4 worm cellular contexts compared by ENCODE assay signal in genomic region chrII:288705-289205, ce11.
TF ChIP-seq lines count a peak whose summit lies in the region.

TSS of gene mrpl-41 (plus strand) at chrII:288939.

TF ChIP-seq in whole organism, L2 larva, 48 proteins besides CTCF, POLR2A, EP300 and RAD21:
- TF ChIP-seq Y55F3AM.14 (GFP tag; optimal IDR thresholded peaks at IDR 0.05; lab: Kevin White, UChicago) (peak; percentile 12), nhr-10 (tag; optimal IDR thresholded peaks at IDR 0.05; lab: Kevin White, UChicago) (no peak)

TF ChIP-seq in whole organism, L3 larva, 47 proteins besides CTCF, POLR2A, EP300 and RAD21:
- TF ChIP-seq lsy-12 (tag; optimal IDR thresholded peaks at IDR 0.05; lab: Kevin White, UChicago), result peak; percentile 7
- peak; percentile 48 for TF ChIP-seq nhr-43 (tag; optimal IDR thresholded peaks at IDR 0.05; lab: Kevin White, UChicago; ENCODE audit: poor library complexity, severe bottlenecking)
- TF ChIP-seq fkh-10 (GFP tag; optimal IDR thresholded peaks at IDR 0.05; lab: Kevin White, UChicago), result no peak
- TF ChIP-seq ama-1 (optimal IDR thresholded peaks at IDR 0.05; lab: Kevin White, UChicago), result peak; percentile 17
- peak; percentile 4 for TF ChIP-seq elt-2 (tag; optimal IDR thresholded peaks at IDR 0.05; lab: Kevin White, UChicago)
TF ChIP-seq in whole organism, L3 larva: peak in this region for 4.

TF ChIP-seq in whole organism, L4 larva, 104 proteins besides CTCF, POLR2A, EP300 and RAD21:
- no peak for TF ChIP-seq R02D3.7 (tag; optimal IDR thresholded peaks at IDR 0.05; lab: Kevin White, UChicago)
- no peak for TF ChIP-seq madf-5 (GFP tag; IDR thresholded peaks at IDR 0.05; lab: Robert Waterston, UW)
- peak; percentile 61; the same call in 1 of the 2 replicates for TF ChIP-seq nhr-42 (GFP tag; IDR thresholded peaks at IDR 0.05; lab: Robert Waterston, UW)
- 0 out of 2 replicates have a peak, but pooled peaks have one; percentile 14 for TF ChIP-seq snpc-1.2 (GFP tag; IDR thresholded peaks at IDR 0.05; lab: Robert Waterston, UW)
- TF ChIP-seq sdz-12 (GFP tag; optimal IDR thresholded peaks at IDR 0.05; lab: Kevin White, UChicago), result peak; percentile 23
- TF ChIP-seq lin-15B (tag; optimal IDR thresholded peaks at IDR 0.05; lab: Kevin White, UChicago), result no peak
- no peak for TF ChIP-seq nhr-237 (tag; optimal IDR thresholded peaks at IDR 0.05; lab: Kevin White, UChicago)
- no peak for TF ChIP-seq Y105C5A.15 (GFP tag; IDR thresholded peaks at IDR 0.05; lab: Robert Waterston, UW)
- TF ChIP-seq egl-43 (GFP tag; IDR thresholded peaks at IDR 0.05; lab: Robert Waterston, UW), result no peak
- TF ChIP-seq lim-7 (GFP tag; IDR thresholded peaks at IDR 0.05; lab: Robert Waterston, UW), result no peak
- no peak for TF ChIP-seq ceh-62 (tag; optimal IDR thresholded peaks at IDR 0.05; lab: Kevin White, UChicago)
- TF ChIP-seq T26A8.4 (GFP tag; IDR thresholded peaks at IDR 0.05; lab: Robert Waterston, UW), result peak; percentile 46; the same call in 1 of the 2 replicates
- no peak for TF ChIP-seq F10B5.3 (tag; optimal IDR thresholded peaks at IDR 0.05; lab: Kevin White, UChicago)

TF ChIP-seq in whole organism, young adult, 124 proteins besides CTCF, POLR2A, EP300 and RAD21:
- TF ChIP-seq zfh-2 (GFP tag; conservative IDR thresholded peaks at IDR 0.05; lab: Robert Waterston, UW) (no peak), C17E4.6 (GFP tag; IDR thresholded peaks at IDR 0.05; lab: Robert Waterston, UW) (no peak), die-1 (tag; optimal IDR thresholded peaks at IDR 0.05; lab: Kevin White, UChicago) (no peak), bed-1 (GFP tag; IDR thresholded peaks at IDR 0.05; lab: Robert Waterston, UW) (no peak), athp-1 (tag; optimal IDR thresholded peaks at IDR 0.05; lab: Kevin White, UChicago) (peak; percentile 11), fkh-3 (tag; optimal IDR thresholded peaks at IDR 0.05; lab: Kevin White, UChicago) (no peak), nhr-179 (tag; optimal IDR thresholded peaks at IDR 0.05; lab: Kevin White, UChicago) (no peak), pha-4 (tag; optimal IDR thresholded peaks at IDR 0.05; lab: Kevin White, UChicago) (no peak), atf-7 (tag; optimal IDR thresholded peaks at IDR 0.05; lab: Kevin White, UChicago) (no peak), unc-130 (GFP tag; optimal IDR thresholded peaks at IDR 0.05; lab: Kevin White, UChicago) (no peak), tbx-9 (tag; optimal IDR thresholded peaks at IDR 0.05; lab: Kevin White, UChicago; ENCODE audit: borderline replicate concordance) (no peak), mes-4 (tag; optimal IDR thresholded peaks at IDR 0.05; lab: Kevin White, UChicago) (no peak), efl-1 (GFP tag; optimal IDR thresholded peaks at IDR 0.05; lab: Kevin White, UChicago) (no peak), snpc-3.4 (tag; optimal IDR thresholded peaks at IDR 0.05; lab: Kevin White, UChicago) (no peak), ztf-6 (GFP tag; IDR thresholded peaks at IDR 0.05; lab: Robert Waterston, UW) (no peak), let-607 (tag; optimal IDR thresholded peaks at IDR 0.05; lab: Kevin White, UChicago) (no peak), gei-17 (GFP tag; optimal IDR thresholded peaks at IDR 0.05; lab: Kevin White, UChicago) (no peak), B0261.1 (tag; optimal IDR thresholded peaks at IDR 0.05; lab: Kevin White, UChicago) (no peak), hlh-26 (GFP tag; conservative IDR thresholded peaks at IDR 0.05; lab: Robert Waterston, UW) (no peak), ceh-40 (GFP tag; IDR thresholded peaks at IDR 0.05; lab: Robert Waterston, UW) (no peak), akir-1 (GFP tag; optimal IDR thresholded peaks at IDR 0.05; lab: Kevin White, UChicago) (no peak), dpl-1 (GFP tag; optimal IDR thresholded peaks at IDR 0.05; lab: Kevin White, UChicago) (no peak), ceh-27 (GFP tag; optimal IDR thresholded peaks at IDR 0.05; lab: Kevin White, UChicago) (no peak), sea-2 (GFP tag; IDR thresholded peaks at IDR 0.05; lab: Robert Waterston, UW) (no peak), ztf-28 (GFP tag; IDR thresholded peaks at IDR 0.05; lab: Robert Waterston, UW) (no peak), cebp-1 (GFP tag; IDR thresholded peaks at IDR 0.05; lab: Robert Waterston, UW) (no peak), cebp-1 (tag; optimal IDR thresholded peaks at IDR 0.05; lab: Kevin White, UChicago) (peak; percentile 28), ztf-25 (GFP tag; IDR thresholded peaks at IDR 0.05; lab: Robert Waterston, UW) (no peak), madf-3 (GFP tag; IDR thresholded peaks at IDR 0.05; lab: Robert Waterston, UW) (no peak), ceh-58 (GFP tag; IDR thresholded peaks at IDR 0.05; lab: Robert Waterston, UW) (no peak), egl-18 (GFP tag; IDR thresholded peaks at IDR 0.05; lab: Robert Waterston, UW) (no peak), B0035.1 (tag; optimal IDR thresholded peaks at IDR 0.05; lab: Kevin White, UChicago) (no peak), F55B11.4 (tag; optimal IDR thresholded peaks at IDR 0.05; lab: Kevin White, UChicago; ENCODE audit: borderline replicate concordance, insufficient read depth) (no peak), ekl-4 (GFP tag; IDR thresholded peaks at IDR 0.05; lab: Robert Waterston, UW) (peak; percentile 53; the same call in 1 of the 2 replicates), hsf-1 (GFP tag; IDR thresholded peaks at IDR 0.05; lab: Robert Waterston, UW) (no peak), ama-1 (optimal IDR thresholded peaks at IDR 0.05; lab: Kevin White, UChicago) (no peak), ama-1 (GFP tag; optimal IDR thresholded peaks at IDR 0.05; lab: Kevin White, UChicago) (no peak), B0019.2 (GFP tag; conservative IDR thresholded peaks at IDR 0.05; lab: Robert Waterston, UW) (no peak), F10E7.11 (tag; optimal IDR thresholded peaks at IDR 0.05; lab: Kevin White, UChicago) (peak; percentile 38), lsl-1 (GFP tag; optimal IDR thresholded peaks at IDR 0.05; lab: Kevin White, UChicago) (no peak), nfya-2 (GFP tag; IDR thresholded peaks at IDR 0.05; lab: Robert Waterston, UW) (no peak), lin-54 (GFP tag; optimal IDR thresholded peaks at IDR 0.05; lab: Kevin White, UChicago) (no peak), dpff-1 (tag; optimal IDR thresholded peaks at IDR 0.05; lab: Kevin White, UChicago) (no peak), mxl-1 (tag; optimal IDR thresholded peaks at IDR 0.05; lab: Kevin White, UChicago) (no peak), F57C9.4 (tag; optimal IDR thresholded peaks at IDR 0.05; lab: Kevin White, UChicago) (peak; percentile 3), egl-44 (GFP tag; IDR thresholded peaks at IDR 0.05; lab: Robert Waterston, UW) (no peak), F23B12.7 (tag; optimal IDR thresholded peaks at IDR 0.05; lab: Kevin White, UChicago; ENCODE audit: insufficient read depth) (no peak), hmg-20 (GFP tag; IDR thresholded peaks at IDR 0.05; lab: Robert Waterston, UW) (0 out of 2 replicates have a peak, but pooled peaks have one; percentile 30), tlf-1 (GFP tag; optimal IDR thresholded peaks at IDR 0.05; lab: Kevin White, UChicago) (no peak), snpc-1.1 (tag; optimal IDR thresholded peaks at IDR 0.05; lab: Kevin White, UChicago; ENCODE audit: insufficient read depth) (no peak), F52B5.7 (tag; optimal IDR thresholded peaks at IDR 0.05; lab: Kevin White, UChicago) (peak; percentile 43), lin-35 (GFP tag; optimal IDR thresholded peaks at IDR 0.05; lab: Kevin White, UChicago) (peak in 1 of 3 experiments; percentile 21)
